Worm (Caenorhabditis elegans): ENCODE results near the gene cest-1.1.
A peak's percentile ranks its signal among the peaks of the same experiment; 100 is the strongest.

The cest-1.1 gene

DNA sequence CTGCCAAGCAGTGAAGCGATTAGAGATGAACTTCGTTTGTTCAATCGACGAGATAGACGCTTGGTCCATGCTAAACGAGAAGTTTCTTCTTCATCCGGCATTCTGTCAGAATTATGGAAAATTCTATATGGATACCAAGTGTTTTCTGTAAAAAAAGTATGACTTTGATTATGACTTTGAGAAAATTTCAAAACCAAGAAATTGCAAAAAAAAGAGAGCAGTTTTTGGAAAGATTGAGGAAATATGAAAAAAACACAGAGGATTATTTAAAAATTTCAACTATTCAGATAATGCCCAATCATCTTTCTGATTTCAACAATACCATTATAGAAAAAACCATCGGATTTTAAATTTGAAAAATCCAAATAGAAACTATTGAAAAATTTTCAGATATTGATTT lies 21.3 kb downstream of the cest-1.1 start, which contains the start of gene par-1:
TSS of gene par-1 (minus strand) at position 101 of the 400 bp plus-strand sequence.
- TF ChIP-seq fkh-4 (tag; optimal IDR thresholded peaks at IDR 0.05; ENCODE audit: borderline replicate concordance) = no peak

DNA sequence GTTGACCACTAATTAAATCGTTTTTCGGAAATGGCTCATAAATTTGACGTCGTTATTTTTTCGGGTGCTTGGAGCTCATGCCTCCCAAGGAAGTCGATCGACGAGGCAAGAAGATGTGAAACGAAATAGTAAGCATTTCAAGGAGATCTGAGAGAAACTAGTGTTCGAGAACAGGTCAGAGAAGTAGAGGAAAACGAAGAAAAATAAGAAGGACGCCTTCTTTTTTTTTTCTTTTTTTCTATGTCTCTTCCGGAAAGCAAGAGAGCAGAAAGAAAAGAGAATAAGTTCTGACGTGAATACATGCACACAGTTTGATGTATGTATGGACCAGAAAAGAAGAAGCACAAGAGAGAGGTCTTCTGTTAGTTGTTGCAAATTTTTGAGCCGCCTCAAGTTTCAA lies 22.9 kb downstream of the cest-1.1 start:
- TF ChIP-seq snpc-4 (tag; optimal IDR thresholded peaks at IDR 0.05) (no peak), sptf-1 (tag; optimal IDR thresholded peaks at IDR 0.05) (no peak), elt-2 (tag; optimal IDR thresholded peaks at IDR 0.05) (no peak), fkh-8 (tag; optimal IDR thresholded peaks at IDR 0.05) (peak; percentile 63), ceh-90 (tag; optimal IDR thresholded peaks at IDR 0.05) (no peak), dsc-1 (tag; optimal IDR thresholded peaks at IDR 0.05) (peak; percentile 12), snu-23 (GFP tag; optimal IDR thresholded peaks at IDR 0.05) (no peak), isw-1 (GFP tag; IDR thresholded peaks at IDR 0.05) (peak; percentile 16; the same call in 1 of the 2 replicates), mab-9 (GFP tag; IDR thresholded peaks at IDR 0.05) (peak; percentile 53; the same call in 1 of the 2 replicates), nhr-47 (tag; optimal IDR thresholded peaks at IDR 0.05) (peak; percentile 59), tbx-2 (tag; optimal IDR thresholded peaks at IDR 0.05) (peak; percentile 34), fkh-4 (tag; optimal IDR thresholded peaks at IDR 0.05; ENCODE audit: borderline replicate concordance) (no peak), lin-35 (GFP tag; optimal IDR thresholded peaks at IDR 0.05) (peak in 1 of 2 experiments; percentile 34), elt-3 (tag; optimal IDR thresholded peaks at IDR 0.05) (no peak), ceh-82 (tag; optimal IDR thresholded peaks at IDR 0.05) (peak in 2 of 3 experiments; percentile 33 to 53), fkh-10 (GFP tag; optimal IDR thresholded peaks at IDR 0.05) (peak; percentile 58), lir-3 (tag; optimal IDR thresholded peaks at IDR 0.05; ENCODE audit: poor library complexity) (no peak), hlh-4 (tag; optimal IDR thresholded peaks at IDR 0.05) (no peak), aly-2 (tag; optimal IDR thresholded peaks at IDR 0.05) (no peak), hpl-2 (GFP tag; optimal IDR thresholded peaks at IDR 0.05) (no peak), nhr-85 (tag) (no peak), nhr-90 (tag; optimal IDR thresholded peaks at IDR 0.05; ENCODE audit: poor library complexity) (no peak), fos-1 (tag; optimal IDR thresholded peaks at IDR 0.05) (no peak), C16A3.4 (tag; optimal IDR thresholded peaks at IDR 0.05) (no peak), lin-14 (GFP tag; optimal IDR thresholded peaks at IDR 0.05) (peak; percentile 93), aha-1 (tag; optimal IDR thresholded peaks at IDR 0.05) (no peak), C04F5.9 (tag; optimal IDR thresholded peaks at IDR 0.05) (no peak), pax-3 (tag; optimal IDR thresholded peaks at IDR 0.05) (no peak), ama-1 (optimal IDR thresholded peaks at IDR 0.05) (no peak), lsy-2 (tag; optimal IDR thresholded peaks at IDR 0.05) (peak in 1 of 2 experiments; percentile 53), nhr-71 (tag; optimal IDR thresholded peaks at IDR 0.05) (peak; percentile 53), blmp-1 (tag; optimal IDR thresholded peaks at IDR 0.05) (no peak), ztf-11 (tag; optimal IDR thresholded peaks at IDR 0.05) (no peak), sup-37 (GFP tag; optimal IDR thresholded peaks at IDR 0.05) (no peak), unc-30 (tag; optimal IDR thresholded peaks at IDR 0.05) (no peak), ces-1 (GFP tag; optimal IDR thresholded peaks at IDR 0.05) (no peak), efl-3 (GFP tag; optimal IDR thresholded peaks at IDR 0.05) (no peak), swsn-7 (tag; optimal IDR thresholded peaks at IDR 0.05) (peak; percentile 3), ets-5 (GFP tag; IDR thresholded peaks at IDR 0.05) (no peak), efl-1 (optimal IDR thresholded peaks at IDR 0.05) (peak; percentile 25 to 31), efl-1 (GFP tag; optimal IDR thresholded peaks at IDR 0.05 in 1 of 2) (peak in 1 of 2 experiments; percentile 62), mep-1 (tag; optimal IDR thresholded peaks at IDR 0.05) (peak; percentile 23), dpl-1 (GFP tag; optimal IDR thresholded peaks at IDR 0.05) (peak in 1 of 3 experiments; percentile 21), xbp-1 (tag; optimal IDR thresholded peaks at IDR 0.05) (no peak), unc-86 (tag; optimal IDR thresholded peaks at IDR 0.05) (peak; percentile 56), nhr-237 (tag; optimal IDR thresholded peaks at IDR 0.05) (no peak)
